Worm (Caenorhabditis elegans): ENCODE results near the gene pcrg-1.

pcrg-1 gene

DNA sequence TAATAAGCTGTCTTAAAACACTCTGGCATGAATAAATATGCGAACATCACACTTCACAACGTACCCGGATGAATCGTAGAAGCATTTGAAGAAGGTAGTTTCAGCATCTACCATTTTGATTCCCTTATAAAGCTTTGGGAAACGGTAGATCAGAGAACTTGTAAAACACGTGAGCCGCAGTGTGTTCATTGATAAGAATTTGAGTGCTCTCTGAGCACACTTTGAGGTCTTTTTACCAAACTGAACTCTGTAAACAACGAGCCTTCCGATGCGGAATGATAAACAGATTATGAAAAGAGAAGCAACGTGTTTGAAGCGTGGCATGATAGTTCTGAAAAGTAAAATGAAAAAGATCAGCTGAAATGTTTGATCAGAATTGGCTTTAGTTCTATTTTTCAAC, 37.9 kb downstream of the pcrg-1 start, which contains the start of gene aqp-1:
TSS of gene aqp-1 (minus strand) at position 102 of the 400 bp plus-strand sequence.
- TF ChIP-seq zip-8 (tag; optimal IDR thresholded peaks at IDR 0.05) (no peak), hlh-1 (tag; optimal IDR thresholded peaks at IDR 0.05) (no peak), drap-1 (GFP tag; optimal IDR thresholded peaks at IDR 0.05) (no peak), mab-5 (tag; optimal IDR thresholded peaks at IDR 0.05) (no peak), cnd-1 (tag; optimal IDR thresholded peaks at IDR 0.05) (no peak), pha-4 (tag; optimal IDR thresholded peaks at IDR 0.05) (no peak), nhr-28 (tag; optimal IDR thresholded peaks at IDR 0.05) (no peak)

DNA sequence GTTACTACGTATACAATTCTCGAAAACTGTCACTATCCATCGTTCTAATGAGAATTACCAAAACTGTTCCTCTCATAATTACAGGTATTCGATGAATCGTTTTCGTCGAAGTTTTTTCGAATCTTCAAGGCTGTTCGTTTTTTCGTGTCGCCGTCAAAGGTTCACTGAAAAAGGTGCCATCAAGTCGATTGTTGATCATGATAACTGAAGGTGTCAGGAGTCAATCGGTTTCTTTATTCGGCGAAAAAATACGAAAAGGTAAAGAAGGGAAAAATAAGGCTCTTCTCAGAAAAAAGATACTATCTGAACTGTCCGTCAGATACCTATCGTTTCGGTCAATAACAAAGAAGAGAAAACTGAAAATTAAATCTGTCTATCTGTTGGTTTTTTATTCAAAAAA, 38.4 kb downstream of the pcrg-1 start:
- no peak for TF ChIP-seq unc-39 (tag; optimal IDR thresholded peaks at IDR 0.05)
- no peak for TF ChIP-seq nhr-76 (tag; optimal IDR thresholded peaks at IDR 0.05)
- no peak for TF ChIP-seq lsy-2 (tag; optimal IDR thresholded peaks at IDR 0.05)
- TF ChIP-seq lin-32 (GFP tag; optimal IDR thresholded peaks at IDR 0.05), result no peak
- TF ChIP-seq ceh-39 (tag; optimal IDR thresholded peaks at IDR 0.05), result no peak
- no peak for TF ChIP-seq elt-3 (tag; optimal IDR thresholded peaks at IDR 0.05)
- TF ChIP-seq unc-62 (GFP tag; optimal IDR thresholded peaks at IDR 0.05), result no peak
- no peak for TF ChIP-seq ceh-43 (GFP tag; optimal IDR thresholded peaks at IDR 0.05)
- TF ChIP-seq ceh-83 (GFP tag; optimal IDR thresholded peaks at IDR 0.05), result no peak
- TF ChIP-seq pha-4 (tag; optimal IDR thresholded peaks at IDR 0.05), result no peak
- no peak for TF ChIP-seq zip-8 (tag; optimal IDR thresholded peaks at IDR 0.05)
- TF ChIP-seq nhr-237 (tag; optimal IDR thresholded peaks at IDR 0.05), result no peak
- TF ChIP-seq lin-13 (tag; optimal IDR thresholded peaks at IDR 0.05), result no peak
- no peak for TF ChIP-seq hlh-1 (tag; optimal IDR thresholded peaks at IDR 0.05)
- no peak for TF ChIP-seq sem-2 (GFP tag; optimal IDR thresholded peaks at IDR 0.05)
- no peak for TF ChIP-seq snpc-4 (tag; optimal IDR thresholded peaks at IDR 0.05)
- TF ChIP-seq drap-1 (GFP tag; optimal IDR thresholded peaks at IDR 0.05), result no peak
- TF ChIP-seq blmp-1 (tag; optimal IDR thresholded peaks at IDR 0.05), result no peak

DNA sequence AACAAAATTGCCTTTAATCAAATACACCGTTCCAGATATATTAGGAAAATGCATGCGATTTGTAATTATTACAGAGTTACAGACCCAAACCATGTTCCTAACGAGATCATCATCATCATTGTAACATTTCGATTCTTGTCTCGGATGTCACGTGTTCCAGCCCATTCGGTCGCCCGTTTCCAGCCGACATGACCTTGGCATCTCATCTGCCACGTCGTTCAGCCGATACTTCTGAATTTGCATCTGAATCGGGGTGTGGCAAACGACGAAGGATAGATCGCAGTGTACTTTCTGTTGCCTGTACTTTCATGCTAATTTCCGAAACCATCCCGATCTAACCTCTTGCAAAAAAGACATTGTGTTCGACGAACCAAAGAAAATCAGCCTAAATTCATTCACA, 39.4 kb downstream of the pcrg-1 start:
- no peak for TF ChIP-seq tbx-8 (GFP tag; optimal IDR thresholded peaks at IDR 0.05)

DNA sequence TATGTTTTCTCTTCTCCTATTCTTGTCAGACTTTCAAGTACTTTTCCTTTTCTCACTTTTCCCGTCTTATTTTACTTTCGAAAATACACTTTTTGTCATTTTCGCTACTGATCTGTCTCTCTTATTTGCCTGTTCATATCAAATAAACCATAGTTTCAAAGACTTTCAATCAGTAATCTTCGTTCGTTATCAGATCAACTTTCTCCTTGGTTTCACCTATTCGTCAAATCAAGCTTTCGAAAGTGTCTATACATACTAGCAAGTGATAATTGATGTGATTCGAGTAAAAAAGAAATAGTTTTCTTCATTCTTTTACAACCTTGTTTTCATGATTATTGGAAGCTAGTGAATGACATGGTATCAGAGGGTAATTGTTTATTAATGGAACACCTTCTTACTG, 42.4 kb downstream of the pcrg-1 start:
- TF ChIP-seq M03D4.4 (tag; optimal IDR thresholded peaks at IDR 0.05) (no peak), tbx-8 (GFP tag; optimal IDR thresholded peaks at IDR 0.05) (no peak), blmp-1 (tag; optimal IDR thresholded peaks at IDR 0.05) (no peak), mls-2 (tag; optimal IDR thresholded peaks at IDR 0.05) (no peak), sem-2 (GFP tag; optimal IDR thresholded peaks at IDR 0.05) (no peak), pha-4 (tag; optimal IDR thresholded peaks at IDR 0.05) (no peak), nhr-76 (tag; optimal IDR thresholded peaks at IDR 0.05) (no peak)

DNA sequence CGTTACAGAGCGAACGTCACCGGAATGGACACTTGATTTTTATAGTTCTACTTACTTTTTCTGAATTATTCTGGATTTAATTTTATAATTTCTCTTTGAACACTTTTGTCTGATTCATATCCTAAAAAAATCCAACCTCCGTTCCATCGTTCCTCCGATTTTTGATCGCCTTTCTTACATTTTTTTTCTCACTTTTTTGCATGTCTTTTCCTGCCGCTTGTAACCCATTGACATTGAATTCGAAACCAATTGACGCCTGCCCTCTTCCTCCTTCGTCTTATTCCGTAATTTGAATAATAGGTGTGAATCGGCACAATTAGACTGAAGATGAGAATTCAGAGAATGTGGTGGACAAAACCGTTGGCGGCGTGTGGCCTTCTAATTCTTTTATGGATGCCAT, 45.2 kb downstream of the pcrg-1 start, which contains the start of gene skpo-3:
TSS of gene skpo-3 (plus strand) at position 301 of the 400 bp plus-strand sequence.
- TF ChIP-seq ceh-83 (GFP tag; optimal IDR thresholded peaks at IDR 0.05) (no peak), cnd-1 (tag; optimal IDR thresholded peaks at IDR 0.05) (no peak), M03D4.4 (tag; optimal IDR thresholded peaks at IDR 0.05) (no peak), sptf-1 (tag; optimal IDR thresholded peaks at IDR 0.05) (no peak), lin-32 (GFP tag; optimal IDR thresholded peaks at IDR 0.05) (no peak), ceh-39 (tag; optimal IDR thresholded peaks at IDR 0.05) (no peak), sem-2 (GFP tag; optimal IDR thresholded peaks at IDR 0.05) (no peak), lin-13 (tag; optimal IDR thresholded peaks at IDR 0.05) (no peak), lsy-2 (tag; optimal IDR thresholded peaks at IDR 0.05) (no peak), unc-39 (tag; optimal IDR thresholded peaks at IDR 0.05) (no peak), mep-1 (tag; optimal IDR thresholded peaks at IDR 0.05) (no peak)

Measured in whole organism, mixed stage, embryonic.